Worm (Caenorhabditis elegans) whole organism, young adult: ENCODE data around the gene F20D6.2.

Experiments used
- B0019.2 ChIP-seq: fragments of 200-800 bp; sonication (Bioruptor generic); conservative IDR thresholded peaks from 2 replicates; pipeline ENCODE4 v1.3.6; 2022; ENCODE audit warnings: missing genetic modification reagents, missing genetic modification characterization, missing compliant biosample characterization
- C06A6.2 ChIP-seq: fragments of 200-800 bp; sonication (Bioruptor generic); conservative IDR thresholded peaks from 2 replicates; pipeline ENCODE4 v1.3.6; 2022; ENCODE audit warnings: missing genetic modification characterization, missing compliant biosample characterization
- C17E4.6 ChIP-seq: fragments of 200-800 bp; sonication (Bioruptor generic); IDR thresholded peaks from 2 replicates; pipeline ENCODE4 v1.3.6; 2022; ENCODE audit warnings: missing genetic modification reagents, missing genetic modification characterization, missing compliant biosample characterization
- F22D6.2 ChIP-seq: sonication (generic microtip); optimal IDR thresholded peaks from 2 replicates; lab custom pipeline; 2016; ENCODE audit warnings: mild to moderate bottlenecking, missing genetic modification characterization, missing compliant biosample characterization
- F23B12.7 ChIP-seq: sonication (generic microtip); optimal IDR thresholded peaks from 2 replicates; lab custom pipeline; 2017; ENCODE audit warnings: missing genetic modification characterization, mild to moderate bottlenecking, missing compliant biosample characterization, antibody characterized with exemption, moderate library complexity; ENCODE audit not compliant: insufficient read depth
- F52B5.7 ChIP-seq: sonication (generic microtip); optimal IDR thresholded peaks from 2 replicates; lab custom pipeline; 2016; ENCODE audit warnings: mild to moderate bottlenecking, missing genetic modification characterization, missing compliant biosample characterization
- F55B11.4 ChIP-seq: sonication (generic microtip); optimal IDR thresholded peaks from 2 replicates; lab custom pipeline; 2016; ENCODE audit warnings: missing compliant biosample characterization, missing genetic modification characterization, borderline replicate concordance; ENCODE audit not compliant: insufficient read depth
- K11D2.4 ChIP-seq: fragments of 200-800 bp; sonication (Bioruptor generic); IDR thresholded peaks from 2 replicates; pipeline ENCODE4 v1.3.6; 2022; ENCODE audit warnings: missing genetic modification reagents, missing genetic modification characterization, missing compliant biosample characterization
- ama-1 ChIP-seq, 3 experiments: fragments of 150-350 bp in 1 of 3; sonication (generic microtip) in 2 of 3; optimal IDR thresholded peaks; 2 replicates each; lab custom pipeline; 2014 to 2018; ENCODE audit warnings: missing biosample characterization in 2 of 3, missing genetic modification characterization in 2 of 3, missing genetic modification reagents in 2 of 3
- aptf-2 ChIP-seq: fragments of 200-800 bp; sonication (Bioruptor generic); conservative IDR thresholded peaks from 2 replicates; pipeline ENCODE4 v1.3.6; 2022; ENCODE audit warnings: missing genetic modification reagents, missing genetic modification characterization, missing compliant biosample characterization
- athp-1 ChIP-seq: sonication (generic microtip); optimal IDR thresholded peaks from 2 replicates; lab custom pipeline; 2017; ENCODE audit warnings: mild to moderate bottlenecking, missing genetic modification characterization, missing compliant biosample characterization
- attf-3 ChIP-seq: fragments of 200-800 bp; sonication (Bioruptor generic); conservative IDR thresholded peaks from 2 replicates; pipeline ENCODE4 v1.3.6; 2022; ENCODE audit warnings: missing genetic modification reagents, missing genetic modification characterization, missing compliant biosample characterization
- attf-6 ChIP-seq: fragments of 200-800 bp; sonication (Bioruptor generic); IDR thresholded peaks from 2 replicates; pipeline ENCODE4 v1.3.6; 2022; ENCODE audit warnings: missing genetic modification reagents, missing genetic modification characterization, missing compliant biosample characterization
- bed-1 ChIP-seq: fragments of 200-800 bp; sonication (Bioruptor generic); IDR thresholded peaks from 2 replicates; pipeline ENCODE4 v1.3.6; 2022; ENCODE audit warnings: missing genetic modification reagents, missing genetic modification characterization, missing compliant biosample characterization
- cebp-2 ChIP-seq: fragments of 200-800 bp; sonication (Bioruptor generic); IDR thresholded peaks from 2 replicates; pipeline ENCODE4 v1.3.6; 2022; ENCODE audit warnings: missing genetic modification characterization, missing compliant biosample characterization
- ceh-27 ChIP-seq: fragments of 200-800 bp; sonication (Bioruptor generic); optimal IDR thresholded peaks from 2 replicates; lab custom pipeline; 2018; ENCODE audit warnings: mild to moderate bottlenecking, missing genetic modification characterization, moderate library complexity, missing compliant biosample characterization
- ceh-40 ChIP-seq: fragments of 200-800 bp; sonication (Bioruptor generic); IDR thresholded peaks from 2 replicates; pipeline ENCODE4 v1.3.6; 2022; ENCODE audit warnings: missing genetic modification characterization, missing compliant biosample characterization
- ceh-79 ChIP-seq: sonication (generic microtip); optimal IDR thresholded peaks from 2 replicates; lab custom pipeline; 2017; ENCODE audit warnings: mild to moderate bottlenecking, missing genetic modification characterization, missing compliant biosample characterization
- chd-7 ChIP-seq: sonication (generic microtip); optimal IDR thresholded peaks from 2 replicates; lab custom pipeline; 2016; ENCODE audit warnings: mild to moderate bottlenecking, missing genetic modification characterization, moderate library complexity, missing compliant biosample characterization
- dox-1 ChIP-seq: fragments of 200-800 bp; sonication (Bioruptor generic); IDR thresholded peaks from 2 replicates; pipeline ENCODE4 v1.3.6; 2022; ENCODE audit warnings: missing genetic modification reagents, missing genetic modification characterization, missing compliant biosample characterization
- dpff-1 ChIP-seq: sonication (generic microtip); optimal IDR thresholded peaks from 2 replicates; lab custom pipeline; 2017; ENCODE audit warnings: mild to moderate bottlenecking, missing genetic modification characterization, missing compliant biosample characterization
- dpl-1 ChIP-seq: fragments of 150-350 bp; optimal IDR thresholded peaks from 2 replicates; lab custom pipeline; 2014; ENCODE audit warnings: missing biosample characterization, missing genetic modification reagents, missing genetic modification characterization
- ekl-4 ChIP-seq: fragments of 200-800 bp; sonication (Bioruptor generic); IDR thresholded peaks from 2 replicates; pipeline ENCODE4 v1.3.6; 2022; ENCODE audit warnings: missing genetic modification reagents, missing genetic modification characterization, missing compliant biosample characterization
- him-1 ChIP-seq: sonication (generic microtip); optimal IDR thresholded peaks from 2 replicates; lab custom pipeline; 2016; ENCODE audit warnings: missing genotype, missing genetic modification reagents, missing genetic modification characterization, missing compliant biosample characterization
- hmg-1.2 ChIP-seq: fragments of 200-800 bp; sonication (Bioruptor generic); IDR thresholded peaks from 2 replicates; pipeline ENCODE4 v1.3.6; 2022; ENCODE audit warnings: missing genetic modification reagents, missing genetic modification characterization, missing compliant biosample characterization
- hsf-1 ChIP-seq: fragments of 200-800 bp; sonication (Bioruptor generic); IDR thresholded peaks from 2 replicates; pipeline ENCODE4 v1.3.6; 2022; ENCODE audit warnings: missing genetic modification reagents, missing genetic modification characterization, missing compliant biosample characterization
- let-607 ChIP-seq, 2 experiments: fragments of 200-800 bp in 1 of 2; sonication (Bioruptor generic) in 1 of 2; sonication (generic microtip) in 1 of 2; optimal IDR thresholded peaks; 2 replicates each; lab custom pipeline; 2016 to 2018; ENCODE audit warnings: mild to moderate bottlenecking in 2 of 2, missing compliant biosample characterization in 2 of 2, missing genetic modification characterization in 2 of 2, moderate library complexity in 2 of 2, missing genotype in 1 of 2
- lin-35 ChIP-seq, 3 experiments: fragments of 150-350 bp in 2 of 3; sonication (generic microtip) in 1 of 3; optimal IDR thresholded peaks; 2 replicates each; lab custom pipeline; 2014 to 2018; ENCODE audit warnings: missing biosample characterization in 3 of 3, missing genetic modification characterization in 3 of 3, missing genetic modification reagents in 3 of 3
- lin-40 ChIP-seq: sonication (generic microtip); optimal IDR thresholded peaks from 2 replicates; lab custom pipeline; 2016; ENCODE audit warnings: missing genetic modification characterization, mild to moderate bottlenecking, missing compliant biosample characterization, missing genotype, missing genetic modification reagents
- lir-1 ChIP-seq: fragments of 200-800 bp; sonication (Bioruptor generic); conservative IDR thresholded peaks from 2 replicates; pipeline ENCODE4 v1.3.6; 2022; ENCODE audit warnings: missing genetic modification reagents, missing genetic modification characterization, missing compliant biosample characterization
- madf-10 ChIP-seq: sonication (generic microtip); optimal IDR thresholded peaks from 2 replicates; lab custom pipeline; 2016; ENCODE audit warnings: mild to moderate bottlenecking, missing genetic modification characterization, missing compliant biosample characterization
- madf-3 ChIP-seq: fragments of 200-800 bp; sonication (Bioruptor generic); IDR thresholded peaks from 2 replicates; pipeline ENCODE4 v1.3.6; 2022; ENCODE audit warnings: missing genetic modification reagents, missing genetic modification characterization, missing compliant biosample characterization
- madf-6 ChIP-seq: fragments of 200-800 bp; sonication (Bioruptor generic); IDR thresholded peaks from 2 replicates; pipeline ENCODE4 v1.3.6; 2022; ENCODE audit warnings: missing genetic modification reagents, missing genetic modification characterization, missing compliant biosample characterization
- madf-8 ChIP-seq: fragments of 200-800 bp; sonication (Bioruptor generic); conservative IDR thresholded peaks from 2 replicates; pipeline ENCODE4 v1.3.6; 2022; ENCODE audit warnings: missing genetic modification reagents, missing genetic modification characterization, missing compliant biosample characterization
- mxl-1 ChIP-seq: sonication (generic microtip); optimal IDR thresholded peaks from 2 replicates; lab custom pipeline; 2016; ENCODE audit warnings: missing genetic modification characterization, missing compliant biosample characterization
- nfya-2 ChIP-seq: fragments of 200-800 bp; sonication (Bioruptor generic); IDR thresholded peaks from 2 replicates; pipeline ENCODE4 v1.3.6; 2022; ENCODE audit warnings: missing genetic modification reagents, missing genetic modification characterization, missing compliant biosample characterization
- nhr-90 ChIP-seq: sonication (generic microtip); optimal IDR thresholded peaks from 2 replicates; lab custom pipeline; 2016; ENCODE audit warnings: missing genotype, mild to moderate bottlenecking, missing genetic modification characterization, missing compliant biosample characterization
- pbrm-1 ChIP-seq: fragments of 200-800 bp; sonication (Bioruptor generic); IDR thresholded peaks from 2 replicates; pipeline ENCODE4 v1.3.6; 2022; ENCODE audit warnings: missing genetic modification reagents, missing genetic modification characterization, missing compliant biosample characterization
- repo-1 ChIP-seq: sonication (generic microtip); optimal IDR thresholded peaks from 2 replicates; lab custom pipeline; 2017; ENCODE audit warnings: mild to moderate bottlenecking, missing genetic modification characterization, missing compliant biosample characterization
- sea-2 ChIP-seq: fragments of 200-800 bp; sonication (Bioruptor generic); IDR thresholded peaks from 2 replicates; pipeline ENCODE4 v1.3.6; 2022; ENCODE audit warnings: missing genetic modification characterization, missing compliant biosample characterization
- snpc-3.4 ChIP-seq: sonication (generic microtip); optimal IDR thresholded peaks from 2 replicates; lab custom pipeline; 2017; ENCODE audit warnings: missing genetic modification characterization, mild to moderate bottlenecking, missing compliant biosample characterization, antibody characterized with exemption, moderate library complexity, missing genotype, missing genetic modification reagents
- snpc-4 ChIP-seq, 5 experiments: fragments of 150-350 bp in 1 of 5; sonication (generic microtip) in 4 of 5; optimal IDR thresholded peaks; 2 replicates each; lab custom pipeline; 2014 to 2018; ENCODE audit warnings: missing genetic modification characterization in 5 of 5, missing biosample characterization in 3 of 5, antibody characterized with exemption in 2 of 5, mild to moderate bottlenecking in 2 of 5, missing compliant biosample characterization in 2 of 5, missing genotype in 2 of 5, moderate library complexity in 2 of 5, missing genetic modification reagents in 1 of 5
- tbp1 ChIP-seq: fragments of 200-800 bp; sonication (Bioruptor generic); optimal IDR thresholded peaks from 2 replicates; lab custom pipeline; 2018; ENCODE audit warnings: mild to moderate bottlenecking, missing genetic modification characterization, missing compliant biosample characterization
- tbx-9 ChIP-seq: sonication (generic microtip); optimal IDR thresholded peaks from 2 replicates; lab custom pipeline; 2016; ENCODE audit warnings: borderline replicate concordance, missing genetic modification characterization, inconsistent platforms, missing compliant biosample characterization
- tlf-1 ChIP-seq: fragments of 200-800 bp; sonication (Bioruptor generic); optimal IDR thresholded peaks from 2 replicates; lab custom pipeline; 2018; ENCODE audit warnings: mild to moderate bottlenecking, missing genetic modification characterization, missing compliant biosample characterization
- ztf-18 ChIP-seq: sonication (generic microtip); optimal IDR thresholded peaks from 2 replicates; lab custom pipeline; 2016; ENCODE audit warnings: missing genotype, mild to moderate bottlenecking, missing genetic modification characterization, missing compliant biosample characterization
- ztf-28 ChIP-seq: fragments of 200-800 bp; sonication (Bioruptor generic); IDR thresholded peaks from 2 replicates; pipeline ENCODE4 v1.3.6; 2022; ENCODE audit warnings: missing genetic modification reagents, missing genetic modification characterization, missing compliant biosample characterization

The F20D6.2 gene

DNA sequence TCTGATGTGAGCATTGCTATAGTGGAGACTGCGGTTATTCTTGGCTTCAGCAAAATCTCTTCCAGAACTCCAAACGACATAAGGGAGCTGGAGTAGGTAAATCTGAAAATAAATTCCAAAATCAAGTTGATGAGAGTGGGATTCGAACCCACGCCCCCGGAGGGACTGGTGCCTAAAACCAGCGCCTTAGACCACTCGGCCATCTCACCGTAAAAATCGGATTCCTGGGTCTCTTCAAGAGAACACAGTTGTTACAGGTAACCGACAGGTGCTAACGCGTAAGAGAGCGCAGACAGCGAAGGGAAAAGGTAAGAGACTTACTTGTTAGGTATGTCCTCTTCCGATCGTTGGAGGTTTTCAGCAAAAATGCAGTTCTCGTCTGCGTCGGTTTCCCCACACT, 49.5 kb downstream of the F20D6.2 start (continued):
- TF ChIP-seq lir-1 (no peak), mxl-1 (tag; lab: Kevin White, UChicago) (no peak), sea-2 (no peak), C17E4.6 (GFP tag; lab: Robert Waterston, UW) (no peak), repo-1 (tag; lab: Kevin White, UChicago) (no peak), ceh-40 (peak; percentile 58; the same call in 1 of the 2 replicates), F23B12.7 (tag; lab: Kevin White, UChicago) (peak; percentile 60), madf-3 (GFP tag; lab: Robert Waterston, UW) (0 out of 2 replicates have a peak, but pooled peaks have one; percentile 20), attf-3 (GFP tag; lab: Robert Waterston, UW) (no peak), F52B5.7 (tag; lab: Kevin White, UChicago) (peak; percentile 13), nhr-90 (tag; lab: Kevin White, UChicago) (peak; percentile 66), dox-1 (GFP tag; lab: Robert Waterston, UW) (no peak; the same call in 1 of the 2 replicates), hsf-1 (GFP tag; lab: Robert Waterston, UW) (no peak), dpl-1 (no peak), madf-10 (tag; lab: Kevin White, UChicago) (peak; percentile 9), ama-1 (optimal IDR thresholded peaks at IDR 0.05; lab: Kevin White, UChicago) (no peak), ama-1 (GFP tag; optimal IDR thresholded peaks at IDR 0.05; lab: Kevin White, UChicago) (no peak), cebp-2 (GFP tag; lab: Robert Waterston, UW) (no peak), ztf-18 (tag; lab: Kevin White, UChicago) (peak; percentile 43), dpff-1 (tag; lab: Kevin White, UChicago) (no peak), madf-8 (GFP tag; lab: Robert Waterston, UW) (no peak), madf-6 (GFP tag; lab: Robert Waterston, UW) (no peak; the same call in 1 of the 2 replicates), bed-1 (GFP tag; lab: Robert Waterston, UW) (no peak), tbx-9 (tag; lab: Kevin White, UChicago) (no peak), lin-35 (GFP tag; optimal IDR thresholded peaks at IDR 0.05; lab: Kevin White, UChicago) (no peak), nfya-2 (GFP tag; lab: Robert Waterston, UW) (no peak), athp-1 (tag; lab: Kevin White, UChicago) (no peak), tlf-1 (GFP tag; lab: Kevin White, UChicago) (no peak), snpc-3.4 (tag; lab: Kevin White, UChicago) (peak; percentile 34), ceh-27 (GFP tag; lab: Kevin White, UChicago) (peak; percentile 38), ekl-4 (no peak; the same call in 1 of the 2 replicates), C06A6.2 (no peak), aptf-2 (GFP tag; lab: Robert Waterston, UW) (no peak), ztf-28 (GFP tag; lab: Robert Waterston, UW) (no peak), B0019.2 (no peak), pbrm-1 (GFP tag; lab: Robert Waterston, UW) (peak; percentile 78; the same call in 1 of the 2 replicates), chd-7 (tag; lab: Kevin White, UChicago) (no peak), lin-40 (tag; lab: Kevin White, UChicago) (no peak), snpc-4 (GFP tag; optimal IDR thresholded peaks at IDR 0.05; lab: Kevin White, UChicago) (peak; percentile 61), snpc-4 (tag; optimal IDR thresholded peaks at IDR 0.05; lab: Kevin White, UChicago) (peak in 3 of 4 experiments; percentile 73 to 91 (median 76)), ceh-79 (tag; lab: Kevin White, UChicago) (no peak), K11D2.4 (GFP tag; lab: Robert Waterston, UW) (no peak), F22D6.2 (tag; lab: Kevin White, UChicago) (no peak), let-607 (tag; optimal IDR thresholded peaks at IDR 0.05; lab: Kevin White, UChicago) (peak in 1 of 2 experiments; percentile 38), F55B11.4 (tag; lab: Kevin White, UChicago) (no peak), him-1 (tag; lab: Kevin White, UChicago) (peak; percentile 76), tbp1 (GFP tag; lab: Kevin White, UChicago) (peak; percentile 87), attf-6 (GFP tag; lab: Robert Waterston, UW) (0 out of 2 replicates have a peak, but pooled peaks have one; percentile 29), hmg-1.2 (peak; percentile 71)
